Fruit fly (Drosophila melanogaster) whole organism, embryonic: ENCODE results near the gene CG43245.

Experiments used
- Adf1 ChIP-seq: fragments of 200-800 bp; sonication (Bioruptor generic); IDR thresholded peaks from 2 replicates; pipeline ENCODE4 v1.3.6; 2022; ENCODE audit warnings: missing biosample characterization, missing genetic modification characterization
- Atf3 ChIP-seq: fragments of 200-800 bp; sonication (Bioruptor generic); optimal IDR thresholded peaks from 3 replicates; lab custom pipeline; 2016; ENCODE audit warnings: missing biosample characterization, missing genetic modification characterization
- Bteb2 ChIP-seq: fragments of 200-800 bp; sonication (Bioruptor generic); optimal IDR thresholded peaks from 2 replicates; lab custom pipeline; 2016; ENCODE audit warnings: missing biosample characterization, missing genetic modification characterization
- C15 ChIP-seq: fragments of 200-800 bp; sonication (Bioruptor generic); IDR thresholded peaks from 3 replicates; pipeline ENCODE4 v1.3.6; 2022; ENCODE audit warnings: missing biosample characterization, missing genetic modification characterization
- CG10267 ChIP-seq: fragments of 200-800 bp; sonication (Bioruptor generic); optimal IDR thresholded peaks from 2 replicates; lab custom pipeline; 2018; ENCODE audit warnings: missing biosample characterization, mild to moderate bottlenecking, missing genetic modification characterization, moderate library complexity
- CG11085 ChIP-seq: fragments of 200-800 bp; sonication (Bioruptor generic); IDR thresholded peaks from 2 replicates; pipeline ENCODE4 v1.3.6; 2022; ENCODE audit warnings: missing biosample characterization, missing genetic modification characterization
- CG11456 ChIP-seq: fragments of 200-800 bp; sonication (Bioruptor generic); IDR thresholded peaks from 3 replicates; pipeline ENCODE4 v1.3.6; 2022; ENCODE audit warnings: missing biosample characterization, missing genetic modification characterization
- CG11695 ChIP-seq: fragments of 200-800 bp; sonication (Bioruptor generic); IDR thresholded peaks from 3 replicates; pipeline ENCODE4 v1.3.6; 2022; ENCODE audit warnings: missing biosample characterization, missing genetic modification characterization
- CG14860 ChIP-seq: fragments of 200-800 bp; sonication (Bioruptor generic); IDR thresholded peaks from 3 replicates; pipeline ENCODE4 v1.3.6; 2022; ENCODE audit warnings: missing biosample characterization, missing genetic modification characterization; ENCODE audit not compliant: partially characterized antibody
- CG15073 ChIP-seq: fragments of 200-800 bp; sonication (Bioruptor generic); optimal IDR thresholded peaks from 2 replicates; lab custom pipeline; 2016; ENCODE audit warnings: missing biosample characterization, missing genetic modification characterization
- CG15269 ChIP-seq: fragments of 200-800 bp; sonication (Bioruptor generic); optimal IDR thresholded peaks from 2 replicates; lab custom pipeline; 2018; ENCODE audit warnings: missing biosample characterization, mild to moderate bottlenecking, missing genetic modification characterization, moderate library complexity
- CG15514 ChIP-seq: fragments of 200-800 bp; sonication (Bioruptor generic); optimal IDR thresholded peaks from 3 replicates; lab custom pipeline; 2017; ENCODE audit warnings: missing biosample characterization, missing genetic modification characterization, mild to moderate bottlenecking, moderate library complexity, missing genetic modification reagents
- CG16779 ChIP-seq: fragments of 200-800 bp; sonication (Bioruptor generic); IDR thresholded peaks from 2 replicates; pipeline ENCODE4 v1.3.6; 2022; ENCODE audit warnings: missing biosample characterization, missing genetic modification characterization
- CG17328 ChIP-seq: fragments of 200-800 bp; sonication (Bioruptor generic); IDR thresholded peaks from 2 replicates; pipeline ENCODE4 v1.3.6; 2022; ENCODE audit warnings: missing biosample characterization, missing genetic modification characterization
- CG17359 ChIP-seq: fragments of 200-800 bp; sonication (Bioruptor generic); optimal IDR thresholded peaks from 3 replicates; lab custom pipeline; 2018; ENCODE audit warnings: missing biosample characterization, mild to moderate bottlenecking, missing genetic modification characterization, moderate library complexity
- CG1792 ChIP-seq: fragments of 200-800 bp; sonication (Bioruptor generic); optimal IDR thresholded peaks from 2 replicates; lab custom pipeline; 2016; ENCODE audit warnings: missing biosample characterization, missing genetic modification characterization
- CG34376 ChIP-seq: fragments of 200-800 bp; sonication (Bioruptor generic); optimal IDR thresholded peaks from 2 replicates; lab custom pipeline; 2018; ENCODE audit warnings: missing biosample characterization, mild to moderate bottlenecking, missing genetic modification characterization
- CG4404 ChIP-seq: fragments of 200-800 bp; sonication (Bioruptor generic); IDR thresholded peaks from 2 replicates; pipeline ENCODE4 v1.3.6; 2022; ENCODE audit warnings: missing biosample characterization, missing genetic modification characterization
- CG4854 ChIP-seq: fragments of 200-800 bp; sonication (Bioruptor generic); optimal IDR thresholded peaks from 2 replicates; lab custom pipeline; 2016; ENCODE audit warnings: missing biosample characterization, missing genetic modification characterization, inconsistent platforms
- CG6765 ChIP-seq: fragments of 200-800 bp; sonication (Bioruptor generic); optimal IDR thresholded peaks from 3 replicates; lab custom pipeline; 2017; ENCODE audit warnings: missing biosample characterization, mild to moderate bottlenecking, missing genetic modification characterization
- CG6813 ChIP-seq: fragments of 200-800 bp; sonication (Bioruptor generic); optimal IDR thresholded peaks from 2 replicates; lab custom pipeline; 2017; ENCODE audit warnings: missing biosample characterization, missing genetic modification characterization, mild to moderate bottlenecking, moderate library complexity, missing genetic modification reagents
- CG7745 ChIP-seq: fragments of 200-800 bp; sonication (Bioruptor generic); optimal IDR thresholded peaks from 2 replicates; lab custom pipeline; 2018; ENCODE audit warnings: missing biosample characterization, mild to moderate bottlenecking, missing genetic modification characterization, moderate library complexity
- CG8290 ChIP-seq, 3 experiments: fragments of 200-800 bp; sonication (Bioruptor generic); optimal IDR thresholded peaks; 2 replicates each; lab custom pipeline; 2016 to 2019; ENCODE audit warnings: missing biosample characterization in 3 of 3, missing genetic modification characterization in 3 of 3, mild to moderate bottlenecking in 2 of 3, moderate library complexity in 1 of 3
- CG8388 ChIP-seq: fragments of 200-800 bp; sonication (Bioruptor generic); optimal IDR thresholded peaks from 2 replicates; lab custom pipeline; 2019; ENCODE audit warnings: missing biosample characterization, mild to moderate bottlenecking, missing genetic modification characterization, moderate library complexity
- CG9932 ChIP-seq: fragments of 200-800 bp; sonication (Bioruptor generic); IDR thresholded peaks from 2 replicates; pipeline ENCODE4 v1.3.6; 2022; ENCODE audit warnings: missing biosample characterization, missing genetic modification characterization
- HLH4C ChIP-seq: fragments of 200-800 bp; sonication (Bioruptor generic); IDR thresholded peaks from 3 replicates; pipeline ENCODE4 v1.3.6; 2022; ENCODE audit warnings: missing biosample characterization, missing genetic modification characterization; ENCODE audit not compliant: partially characterized antibody
- HLH54F ChIP-seq: fragments of 200-800 bp; sonication (Bioruptor generic); optimal IDR thresholded peaks from 3 replicates; lab custom pipeline; 2016; ENCODE audit warnings: missing biosample characterization, missing genetic modification characterization
- Mad ChIP-seq: fragments of 200-800 bp; sonication (Bioruptor generic); optimal IDR thresholded peaks from 2 replicates; lab custom pipeline; 2016; ENCODE audit warnings: missing biosample characterization, missing genetic modification characterization
- Oli ChIP-seq: fragments of 200-800 bp; sonication (Bioruptor generic); optimal IDR thresholded peaks from 2 replicates; lab custom pipeline; 2018; ENCODE audit warnings: missing biosample characterization, mild to moderate bottlenecking, missing genetic modification characterization, moderate library complexity
- Six4 ChIP-seq: fragments of 200-800 bp; sonication (Bioruptor generic); optimal IDR thresholded peaks from 2 replicates; lab custom pipeline; 2016; ENCODE audit warnings: missing biosample characterization, missing genetic modification characterization
- Sry-δ ChIP-seq: fragments of 200-800 bp; sonication (Bioruptor generic); optimal IDR thresholded peaks from 2 replicates; lab custom pipeline; 2016; ENCODE audit warnings: missing biosample characterization, missing genetic modification characterization
- ara ChIP-seq: fragments of 200-800 bp; sonication (Bioruptor generic); IDR thresholded peaks from 2 replicates; pipeline ENCODE4 v1.3.6; 2022; ENCODE audit warnings: missing biosample characterization, missing genetic modification characterization
- ase ChIP-seq: fragments of 200-800 bp; sonication (Bioruptor generic); IDR thresholded peaks from 3 replicates; pipeline ENCODE4 v1.3.6; 2022; ENCODE audit warnings: missing biosample characterization, missing genetic modification characterization
- bigmax ChIP-seq: fragments of 200-800 bp; sonication (Bioruptor generic); optimal IDR thresholded peaks from 2 replicates; lab custom pipeline; 2018; ENCODE audit warnings: missing biosample characterization, mild to moderate bottlenecking, missing genetic modification characterization
- croc ChIP-seq: fragments of 200-800 bp; sonication (Bioruptor generic); conservative IDR thresholded peaks from 3 replicates; pipeline ENCODE4 v1.3.6; 2022; ENCODE audit warnings: missing biosample characterization, missing genetic modification characterization
- dysf ChIP-seq: fragments of 200-800 bp; sonication (Bioruptor generic); IDR thresholded peaks from 3 replicates; pipeline ENCODE4 v1.3.6; 2022; ENCODE audit warnings: missing biosample characterization, missing genetic modification characterization
- fd64A ChIP-seq: fragments of 200-800 bp; sonication (Bioruptor generic); optimal IDR thresholded peaks from 3 replicates; lab custom pipeline; 2018; ENCODE audit warnings: missing biosample characterization, mild to moderate bottlenecking, missing genetic modification characterization
- fd96Cb ChIP-seq: fragments of 200-800 bp; sonication (Bioruptor generic); optimal IDR thresholded peaks from 2 replicates; lab custom pipeline; 2018; ENCODE audit warnings: missing biosample characterization, mild to moderate bottlenecking, missing genetic modification characterization, moderate library complexity
- gro ChIP-seq: fragments of 200-800 bp; sonication (Bioruptor generic); optimal IDR thresholded peaks from 2 replicates; lab custom pipeline; 2016; ENCODE audit warnings: missing biosample characterization, missing genetic modification characterization
- gsb ChIP-seq: fragments of 200-800 bp; sonication (Bioruptor generic); IDR thresholded peaks from 2 replicates; pipeline ENCODE4 v1.3.6; 2022; ENCODE audit warnings: missing biosample characterization, missing genetic modification characterization
- ham ChIP-seq: fragments of 200-800 bp; sonication (Bioruptor generic); IDR thresholded peaks from 2 replicates; pipeline ENCODE4 v1.3.6; 2022; ENCODE audit warnings: missing biosample characterization, missing genetic modification characterization
- hkb ChIP-seq, 2 experiments: fragments of 200-800 bp in 1 of 2; fragments of >200 bp in 1 of 2; sonication (Bioruptor generic) in 1 of 2; IDR thresholded peaks in 1 of 2; optimal IDR thresholded peaks in 1 of 2; 2 replicates each; pipeline versions ENCODE4 v1.3.6 to Lab custom; 2017 to 2022; ENCODE audit warnings: missing biosample characterization in 1 of 2, missing genetic modification characterization in 1 of 2
- hth ChIP-seq: fragments of >200 bp; optimal IDR thresholded peaks from 2 replicates; lab custom pipeline; 2017; ENCODE audit warnings: inconsistent platforms
- klu ChIP-seq: fragments of 200-800 bp; sonication (Bioruptor generic); IDR thresholded peaks from 2 replicates; pipeline ENCODE4 v1.3.6; 2022; ENCODE audit warnings: missing biosample characterization, missing genetic modification characterization
- nom ChIP-seq: fragments of 200-800 bp; sonication (Bioruptor generic); optimal IDR thresholded peaks from 2 replicates; lab custom pipeline; 2017; ENCODE audit warnings: missing biosample characterization, missing genetic modification characterization, mild to moderate bottlenecking, moderate library complexity, missing genetic modification reagents
- peb ChIP-seq: fragments of 200-800 bp; sonication (Bioruptor generic); IDR thresholded peaks from 2 replicates; pipeline ENCODE4 v1.3.6; 2022; ENCODE audit warnings: missing biosample characterization, missing genetic modification characterization
- pum ChIP-seq: fragments of 200-800 bp; sonication (Bioruptor generic); optimal IDR thresholded peaks from 2 replicates; lab custom pipeline; 2016; ENCODE audit warnings: missing biosample characterization, missing genetic modification characterization
- slou ChIP-seq: fragments of 200-800 bp; sonication (Bioruptor generic); optimal IDR thresholded peaks from 3 replicates; lab custom pipeline; 2016; ENCODE audit warnings: missing biosample characterization, missing genetic modification characterization
- so ChIP-seq: fragments of 200-800 bp; sonication (Bioruptor generic); IDR thresholded peaks from 3 replicates; pipeline ENCODE4 v1.3.6; 2022; ENCODE audit warnings: missing biosample characterization, missing genetic modification characterization
- wek ChIP-seq: fragments of 200-800 bp; sonication (Bioruptor generic); optimal IDR thresholded peaks from 3 replicates; lab custom pipeline; 2018; ENCODE audit warnings: missing biosample characterization, mild to moderate bottlenecking, missing genetic modification characterization, moderate library complexity

The CG43245 gene

DNA sequence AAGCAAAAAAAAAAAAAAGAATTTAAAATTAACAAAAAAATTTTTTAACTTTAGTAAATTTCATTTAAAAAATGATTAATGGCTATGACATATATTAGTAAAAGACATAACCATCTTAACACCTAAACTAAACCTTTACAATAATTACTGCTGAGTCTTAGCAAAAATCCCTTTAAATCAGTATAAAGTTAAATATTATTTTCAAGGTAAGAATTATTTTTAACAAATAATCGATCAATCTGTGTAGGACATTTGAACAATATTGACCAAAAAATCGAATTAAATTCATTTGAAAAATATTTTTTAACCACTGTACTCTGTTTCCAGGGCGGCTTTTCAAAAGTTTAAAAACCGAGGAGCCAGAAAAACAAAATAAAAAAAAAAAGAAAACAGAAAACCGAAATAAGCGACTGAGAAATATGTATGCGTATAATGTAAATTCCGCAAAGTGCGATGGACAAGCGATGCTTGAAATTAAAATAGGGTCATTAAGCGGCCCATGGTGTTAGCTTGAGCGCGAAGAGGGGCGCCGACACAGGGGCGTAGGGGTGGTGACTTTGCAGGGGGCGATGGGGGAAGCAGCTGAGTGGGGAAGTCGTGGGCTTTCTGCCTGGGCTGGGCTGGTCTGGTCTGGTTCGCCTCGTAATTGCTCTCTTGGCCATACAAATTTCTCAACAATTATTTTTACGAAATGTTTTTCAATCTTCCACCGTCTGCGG lies 14.4 kb downstream of the CG43245 start (continued):
- TF ChIP-seq C15 (GFP tag; lab: Robert Waterston, UW): no peak
- no peak for TF ChIP-seq Adf1 (GFP tag; lab: Robert Waterston, UW)
- TF ChIP-seq CG11456 (GFP tag; lab: Robert Waterston, UW): no peak
- no peak for TF ChIP-seq CG15073 (GFP tag; lab: Kevin White, UChicago)
- no peak for TF ChIP-seq CG16779 (GFP tag; lab: Robert Waterston, UW)
- no peak for TF ChIP-seq gro
- TF ChIP-seq Oli (tag; lab: Kevin White, UChicago): peak; percentile 19
- TF ChIP-seq CG4404 (GFP tag; lab: Robert Waterston, UW): no peak
- TF ChIP-seq CG15269 (tag; lab: Kevin White, UChicago): peak; percentile 61
- no peak for TF ChIP-seq CG34376 (GFP tag; lab: Kevin White, UChicago)
- TF ChIP-seq Mad: no peak
- no peak for TF ChIP-seq Bteb2 (GFP tag; lab: Kevin White, UChicago)
- no peak for TF ChIP-seq CG8290 (GFP tag; optimal IDR thresholded peaks at IDR 0.05; lab: Kevin White, UChicago)
- peak in 1 of 2 experiments; percentile 11 for TF ChIP-seq CG8290 (tag; optimal IDR thresholded peaks at IDR 0.05; lab: Kevin White, UChicago)
- TF ChIP-seq bigmax (GFP tag; lab: Kevin White, UChicago): no peak
- no peak for TF ChIP-seq slou (GFP tag; lab: Kevin White, UChicago)
- no peak for TF ChIP-seq fd64A (GFP tag; lab: Kevin White, UChicago)
- TF ChIP-seq pum (GFP tag; lab: Kevin White, UChicago): no peak
- no peak for TF ChIP-seq wek (GFP tag; lab: Kevin White, UChicago)
- TF ChIP-seq Six4 (GFP tag; lab: Kevin White, UChicago): peak; percentile 8
- no peak for TF ChIP-seq ham (GFP tag; lab: Robert Waterston, UW)
- no peak for TF ChIP-seq hkb (optimal IDR thresholded peaks at IDR 0.05; lab: Kevin White, UChicago)
- no peak for TF ChIP-seq hkb (GFP tag; IDR thresholded peaks at IDR 0.05; lab: Robert Waterston, UW)
- no peak for TF ChIP-seq HLH54F (GFP tag; lab: Kevin White, UChicago)
- no peak for TF ChIP-seq nom (GFP tag; lab: Kevin White, UChicago)
- peak; percentile 9 for TF ChIP-seq CG17359 (tag; lab: Kevin White, UChicago)
- no peak for TF ChIP-seq so (GFP tag; lab: Robert Waterston, UW)
- no peak; the same call in 2 of the 3 replicates for TF ChIP-seq ase (GFP tag; lab: Robert Waterston, UW)
- TF ChIP-seq gsb (GFP tag; lab: Robert Waterston, UW): no peak
- TF ChIP-seq peb (GFP tag; lab: Robert Waterston, UW): no peak
- TF ChIP-seq CG11085 (GFP tag; lab: Robert Waterston, UW): no peak
- TF ChIP-seq HLH4C (GFP tag; lab: Robert Waterston, UW): no peak
- TF ChIP-seq CG1792 (GFP tag; lab: Kevin White, UChicago): no peak
- no peak for TF ChIP-seq Sry-δ (GFP tag; lab: Kevin White, UChicago)
- no peak for TF ChIP-seq CG6813 (GFP tag; lab: Kevin White, UChicago)
- TF ChIP-seq croc (GFP tag; lab: Robert Waterston, UW): no peak
- peak; percentile 9 for TF ChIP-seq fd96Cb (tag; lab: Kevin White, UChicago)
- no peak for TF ChIP-seq klu (GFP tag; lab: Robert Waterston, UW)
- peak; percentile 47; the same call in 2 of the 3 replicates for TF ChIP-seq dysf (GFP tag; lab: Robert Waterston, UW)
- peak; percentile 55; the same call in 2 of the 3 replicates for TF ChIP-seq CG11695
- TF ChIP-seq CG9932 (GFP tag; lab: Robert Waterston, UW): no peak; the same call in 1 of the 2 replicates
- no peak for TF ChIP-seq CG7745
- no peak for TF ChIP-seq CG17328 (GFP tag; lab: Robert Waterston, UW)
- no peak for TF ChIP-seq CG14860 (GFP tag; lab: Robert Waterston, UW)
- no peak for TF ChIP-seq ara
- no peak for TF ChIP-seq Atf3
- TF ChIP-seq CG10267 (tag; lab: Kevin White, UChicago): peak; percentile 9
- no peak for TF ChIP-seq CG15514 (GFP tag; lab: Kevin White, UChicago)
- TF ChIP-seq CG8388: peak; percentile 1
- TF ChIP-seq CG4854: no peak
- TF ChIP-seq hth (lab: Kevin White, UChicago): no peak
- TF ChIP-seq CG6765 (GFP tag; lab: Kevin White, UChicago): no peak
